Worm (Caenorhabditis elegans) whole organism, L4/young adult: ENCODE results near the gene rps-21.

Experiments used
- W03F9.2 ChIP-seq: fragments of 150-350 bp; optimal IDR thresholded peaks from 2 replicates; lab custom pipeline; 2014; ENCODE audit warnings: missing biosample characterization, missing genetic modification characterization
- dao-5 ChIP-seq: sonication (generic microtip); optimal IDR thresholded peaks from 2 replicates; lab custom pipeline; 2016; ENCODE audit warnings: missing genotype, missing genetic modification characterization, moderate library complexity, missing compliant biosample characterization
- him-1 ChIP-seq: sonication (generic microtip); optimal IDR thresholded peaks from 2 replicates; lab custom pipeline; 2016; ENCODE audit warnings: missing genotype, missing genetic modification reagents, missing genetic modification characterization, missing compliant biosample characterization

- no peak for TF ChIP-seq him-1 (tag; lab: Kevin White, UChicago)
- TF ChIP-seq W03F9.2 (tag; lab: Kevin White, UChicago) = no peak
- TF ChIP-seq dao-5 = no peak
These were observed 27.6 kb upstream of the rps-21 start for ce11 chrIII:7216924-7217521.
